Fruit fly (Drosophila melanogaster) whole organism: Measurements from ENCODE around the gene CG9782.

Experiments used
- pan ChIP-seq: fragments of >200 bp; optimal IDR thresholded peaks from 2 replicates; lab custom pipeline; 2017
- psq ChIP-seq: fragments of >200 bp; optimal IDR thresholded peaks from 2 replicates; lab custom pipeline; 2017
- usp ChIP-seq: fragments of >200 bp; optimal IDR thresholded peaks from 2 replicates; lab custom pipeline; 2017; ENCODE audit warnings: missing biosample characterization, missing genetic modification characterization, mixed read lengths

- no peak for TF ChIP-seq usp (GFP tag; lab: Kevin White, UChicago)
- no peak for TF ChIP-seq psq
- TF ChIP-seq pan (lab: Kevin White, UChicago) = no peak
Observed at dm6 chrX:16618724-16619123, 2.7 kb downstream of the CG9782 start.
